Worm (Caenorhabditis elegans): ENCODE results near the gene B0218.7.

B0218.7 gene

DNA sequence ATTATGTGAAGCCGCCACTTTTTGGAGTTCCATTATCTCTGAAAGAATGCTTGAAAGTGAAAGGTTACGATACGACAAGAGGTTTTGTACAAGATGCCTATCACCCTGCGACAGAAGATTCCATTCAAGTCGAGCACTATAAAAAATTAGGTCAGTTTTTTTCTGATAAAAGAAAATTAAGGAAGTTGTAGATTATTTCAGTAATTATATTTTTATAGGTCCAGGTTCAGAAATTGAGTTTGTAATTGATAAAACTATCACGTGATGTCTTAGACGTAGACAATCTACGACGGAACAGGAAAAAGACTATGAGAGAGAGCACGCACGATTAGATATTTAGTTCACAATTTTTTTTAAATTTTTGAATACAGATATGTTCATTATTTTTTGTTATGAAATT is 5.9 kb downstream of the B0218.7 start:
- TF ChIP-seq pbrm-1 (GFP tag; IDR thresholded peaks at IDR 0.05) (no peak), dpl-1 (GFP tag; optimal IDR thresholded peaks at IDR 0.05) (no peak), nhr-120 (GFP tag; IDR thresholded peaks at IDR 0.05) (no peak), ztf-18 (tag; optimal IDR thresholded peaks at IDR 0.05) (no peak), C17E4.6 (GFP tag; IDR thresholded peaks at IDR 0.05) (no peak)

DNA sequence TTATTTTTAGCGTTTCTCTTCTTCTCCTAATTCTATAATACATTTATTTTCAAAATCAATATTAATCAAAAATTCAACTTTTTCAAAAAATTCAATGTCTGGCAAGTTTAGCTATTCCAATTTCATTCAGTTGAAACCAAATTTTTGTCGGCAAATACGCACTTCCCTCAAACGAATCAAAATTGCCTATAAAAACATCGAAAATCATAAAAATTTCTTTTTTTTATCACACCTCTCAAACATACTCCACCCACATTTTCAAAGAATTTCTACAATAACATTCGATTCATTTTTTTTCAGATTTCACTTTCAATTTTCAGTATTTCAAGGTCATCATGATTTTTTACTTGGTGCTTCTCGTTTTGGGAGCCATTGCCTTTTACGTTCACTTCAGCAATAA is 6.8 kb downstream of the B0218.7 start, which contains the start of gene faah-1:
Gene faah-1 (plus strand): TSS at position 301 of the 400 bp plus-strand sequence.
- no peak for TF ChIP-seq C17E4.6 (GFP tag; IDR thresholded peaks at IDR 0.05)
- no peak for TF ChIP-seq pbrm-1 (GFP tag; IDR thresholded peaks at IDR 0.05)
- TF ChIP-seq B0261.1 (tag; optimal IDR thresholded peaks at IDR 0.05), result no peak
- TF ChIP-seq mel-28 (tag; optimal IDR thresholded peaks at IDR 0.05; ENCODE audit: borderline replicate concordance), result no peak
- TF ChIP-seq Y95B8A.8 (GFP tag; IDR thresholded peaks at IDR 0.05), result no peak
- no peak for TF ChIP-seq tlf-1 (GFP tag; optimal IDR thresholded peaks at IDR 0.05)
- TF ChIP-seq madf-8 (GFP tag; conservative IDR thresholded peaks at IDR 0.05), result no peak
- no peak for TF ChIP-seq tbx-9 (tag; optimal IDR thresholded peaks at IDR 0.05; ENCODE audit: borderline replicate concordance)
- no peak for TF ChIP-seq dpff-1 (tag; optimal IDR thresholded peaks at IDR 0.05)
- TF ChIP-seq F23B12.7 (tag; optimal IDR thresholded peaks at IDR 0.05; ENCODE audit: insufficient read depth), result no peak
- no peak for TF ChIP-seq unc-62 (GFP tag; optimal IDR thresholded peaks at IDR 0.05)
- TF ChIP-seq K11D2.4 (GFP tag; IDR thresholded peaks at IDR 0.05), result no peak
- no peak for TF ChIP-seq sea-2 (GFP tag; IDR thresholded peaks at IDR 0.05)
- no peak for TF ChIP-seq Y67H2A.10 (GFP tag; conservative IDR thresholded peaks at IDR 0.05)

DNA sequence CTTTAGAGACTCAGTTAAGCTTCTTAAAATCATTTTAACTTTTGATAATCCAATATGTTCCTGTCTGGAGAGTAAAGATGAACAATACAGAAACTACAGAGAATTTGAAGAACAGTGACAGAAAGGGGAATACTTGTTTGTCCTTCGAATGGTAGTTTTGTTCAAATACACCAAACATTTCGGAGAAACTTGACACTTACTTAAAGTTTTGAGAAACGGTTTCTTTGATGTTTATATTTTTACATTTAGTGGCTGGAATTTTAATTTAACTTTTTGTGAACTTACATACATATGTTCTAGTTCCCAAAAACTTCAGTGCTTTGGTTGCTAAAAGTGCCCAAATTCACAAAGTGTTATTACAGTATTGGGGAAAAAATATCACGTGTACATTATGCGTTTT is 8.7 kb downstream of the B0218.7 start, which contains the start of gene B0218.5:
Gene B0218.5 (minus strand): TSS at position 101 of the 400 bp plus-strand sequence.
- TF ChIP-seq snpc-1.3 (tag; optimal IDR thresholded peaks at IDR 0.05; ENCODE audit: insufficient read depth), result no peak
- TF ChIP-seq pbrm-1 (GFP tag; IDR thresholded peaks at IDR 0.05), result no peak
- TF ChIP-seq lin-40 (tag; optimal IDR thresholded peaks at IDR 0.05), result no peak
- no peak for TF ChIP-seq madf-10 (tag; optimal IDR thresholded peaks at IDR 0.05)
- no peak for TF ChIP-seq attf-6 (GFP tag; IDR thresholded peaks at IDR 0.05)
- no peak for TF ChIP-seq ztf-25 (GFP tag; IDR thresholded peaks at IDR 0.05)
- TF ChIP-seq sea-2 (GFP tag; IDR thresholded peaks at IDR 0.05), result no peak
- TF ChIP-seq Y95B8A.8 (GFP tag; IDR thresholded peaks at IDR 0.05), result no peak

DNA sequence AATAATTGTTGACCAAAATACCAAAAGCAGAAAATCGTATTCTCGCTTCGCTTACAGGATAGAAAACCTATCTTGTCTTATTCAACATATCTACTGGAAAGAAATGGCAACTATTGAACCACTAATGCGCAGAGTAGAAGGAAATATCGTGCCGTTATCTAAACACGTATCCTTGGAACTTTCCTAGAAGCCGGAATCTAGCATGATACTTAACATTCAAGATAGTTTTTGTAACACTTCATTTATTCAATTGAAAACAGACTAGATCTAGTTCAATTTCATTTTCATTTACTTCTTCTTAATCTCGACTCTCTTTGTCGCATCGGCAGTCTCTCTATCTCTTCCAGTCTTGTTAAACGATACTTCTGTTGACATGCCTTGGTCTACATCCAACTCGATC is 10.9 kb downstream of the B0218.7 start:
- TF ChIP-seq sptf-2 (GFP tag; optimal IDR thresholded peaks at IDR 0.05) (no peak), snpc-1.3 (tag; optimal IDR thresholded peaks at IDR 0.05; ENCODE audit: insufficient read depth) (no peak), nhr-90 (tag; optimal IDR thresholded peaks at IDR 0.05) (peak; percentile 20)

DNA sequence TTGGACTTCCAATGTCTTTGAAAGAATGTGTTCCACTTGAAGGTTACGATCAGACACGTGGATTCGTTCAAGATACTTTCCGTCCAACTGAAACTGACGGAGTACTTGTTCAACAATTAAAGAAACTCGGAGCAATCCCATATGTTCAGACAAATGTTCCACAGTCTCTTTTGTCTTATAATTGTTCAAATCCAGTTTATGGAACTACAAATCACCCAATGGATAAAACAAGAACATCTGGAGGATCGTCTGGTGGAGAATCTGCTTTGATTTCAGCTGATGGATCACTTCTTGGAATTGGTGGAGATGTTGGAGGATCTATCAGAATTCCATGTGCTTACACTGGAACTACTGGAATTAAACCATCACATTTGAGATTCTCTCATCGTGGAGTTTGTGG is 12.7 kb downstream of the B0218.7 start:
- TF ChIP-seq athp-1 (tag; optimal IDR thresholded peaks at IDR 0.05), result no peak
- 0 out of 2 replicates have a peak, but pooled peaks have one; percentile 10 for TF ChIP-seq hmg-1.2 (GFP tag; IDR thresholded peaks at IDR 0.05)

DNA sequence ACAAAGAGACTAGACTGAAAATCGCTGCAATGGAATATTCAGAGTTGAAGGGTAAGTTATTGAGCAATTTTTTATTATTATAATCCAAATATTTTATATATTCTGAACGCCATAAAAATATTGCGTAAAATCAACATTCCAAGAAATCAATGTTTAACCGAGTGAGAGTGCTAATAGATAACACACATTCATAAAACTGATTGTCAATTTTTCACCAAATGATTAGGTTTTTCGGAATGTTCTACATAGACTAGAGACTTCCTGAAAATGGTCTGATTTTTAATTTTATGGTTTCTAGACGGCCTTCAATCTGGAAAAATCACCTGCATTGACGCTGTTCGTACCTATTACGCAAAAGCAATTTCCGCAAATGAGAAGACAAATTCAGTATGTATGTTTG is 13.2 kb downstream of the B0218.7 start:
- TF ChIP-seq pha-4 (tag; optimal IDR thresholded peaks at IDR 0.05) (no peak), F55B11.4 (tag; optimal IDR thresholded peaks at IDR 0.05; ENCODE audit: borderline replicate concordance, insufficient read depth) (no peak), madf-10 (tag; optimal IDR thresholded peaks at IDR 0.05) (no peak), F37B4.10 (GFP tag; IDR thresholded peaks at IDR 0.05) (no peak), ceh-58 (GFP tag; IDR thresholded peaks at IDR 0.05) (no peak), athp-1 (tag; optimal IDR thresholded peaks at IDR 0.05) (no peak), ama-1 (optimal IDR thresholded peaks at IDR 0.05) (no peak), ama-1 (GFP tag; optimal IDR thresholded peaks at IDR 0.05) (no peak), ccch-3 (GFP tag; optimal IDR thresholded peaks at IDR 0.05) (no peak), T26A5.8 (tag; optimal IDR thresholded peaks at IDR 0.05) (no peak), lag-1 (GFP tag; IDR thresholded peaks at IDR 0.05) (no peak), him-1 (tag; optimal IDR thresholded peaks at IDR 0.05) (no peak), nhr-80 (tag; optimal IDR thresholded peaks at IDR 0.05) (peak; percentile 16), nfyb-1 (GFP tag; IDR thresholded peaks at IDR 0.05) (0 out of 2 replicates have a peak, but pooled peaks have one; percentile 13)

Data from whole organism, young adult.